Fruit fly (Drosophila melanogaster) whole organism, embryonic: ENCODE results near the gene tay.
A peak's percentile ranks its signal among the peaks of the same experiment; 100 is the strongest.

Source experiments
- Ada2b ChIP-seq: fragments of 200-800 bp; sonication (Bioruptor generic); IDR thresholded peaks from 2 replicates; pipeline ENCODE4 v1.3.6; 2022; ENCODE audit warnings: missing biosample characterization, missing genetic modification characterization
- C15 ChIP-seq: fragments of 200-800 bp; sonication (Bioruptor generic); IDR thresholded peaks from 3 replicates; pipeline ENCODE4 v1.3.6; 2022; ENCODE audit warnings: missing biosample characterization, missing genetic modification characterization
- CG10565 ChIP-seq: fragments of 200-800 bp; sonication (Bioruptor generic); optimal IDR thresholded peaks from 3 replicates; lab custom pipeline; 2016; ENCODE audit warnings: missing biosample characterization, mild to moderate bottlenecking, missing genetic modification characterization
- CG15601 ChIP-seq: fragments of 200-800 bp; sonication (Bioruptor generic); optimal IDR thresholded peaks from 3 replicates; lab custom pipeline; 2019; ENCODE audit warnings: missing biosample characterization, mild to moderate bottlenecking, missing genetic modification characterization, moderate library complexity
- CG16815 ChIP-seq: fragments of 200-800 bp; sonication (Bioruptor generic); optimal IDR thresholded peaks from 3 replicates; lab custom pipeline; 2017; ENCODE audit warnings: missing biosample characterization, mild to moderate bottlenecking, missing genetic modification characterization
- CG17186 ChIP-seq: fragments of 200-800 bp; sonication (Bioruptor generic); optimal IDR thresholded peaks from 3 replicates; lab custom pipeline; 2017; ENCODE audit warnings: missing biosample characterization, missing genetic modification reagents, missing genetic modification characterization
- CG17802 ChIP-seq: fragments of 200-800 bp; sonication (Bioruptor generic); optimal IDR thresholded peaks from 2 replicates; lab custom pipeline; 2018; ENCODE audit warnings: missing biosample characterization, mild to moderate bottlenecking, missing genetic modification characterization, moderate library complexity
- CG1792 ChIP-seq: fragments of 200-800 bp; sonication (Bioruptor generic); optimal IDR thresholded peaks from 2 replicates; lab custom pipeline; 2016; ENCODE audit warnings: missing biosample characterization, missing genetic modification characterization
- CG3065 ChIP-seq: fragments of 200-800 bp; sonication (Bioruptor generic); optimal IDR thresholded peaks from 2 replicates; lab custom pipeline; 2016; ENCODE audit warnings: missing biosample characterization, missing genetic modification characterization
- CG32532 ChIP-seq: fragments of 200-800 bp; sonication (Bioruptor generic); IDR thresholded peaks from 2 replicates; pipeline ENCODE4 v1.3.6; 2022; ENCODE audit warnings: missing biosample characterization, missing genetic modification characterization
- CG33557 ChIP-seq: fragments of 200-800 bp; sonication (Bioruptor generic); optimal IDR thresholded peaks from 2 replicates; lab custom pipeline; 2019; ENCODE audit warnings: missing biosample characterization, mild to moderate bottlenecking, missing genetic modification characterization, moderate library complexity
- CG34224 ChIP-seq: fragments of 200-800 bp; sonication (Bioruptor generic); IDR thresholded peaks from 3 replicates; pipeline ENCODE4 v1.3.6; 2022; ENCODE audit warnings: missing biosample characterization, missing genetic modification characterization; ENCODE audit not compliant: partially characterized antibody
- CG34422 ChIP-seq: fragments of 200-800 bp; sonication (Bioruptor generic); IDR thresholded peaks from 3 replicates; pipeline ENCODE4 v1.3.6; 2022; ENCODE audit warnings: missing biosample characterization, missing genetic modification characterization
- CG42726 ChIP-seq: fragments of 200-800 bp; sonication (Bioruptor generic); IDR thresholded peaks from 2 replicates; pipeline ENCODE4 v1.3.6; 2022; ENCODE audit warnings: missing biosample characterization, missing genetic modification characterization; ENCODE audit not compliant: partially characterized antibody
- CG4820 ChIP-seq: fragments of 200-800 bp; sonication (Bioruptor generic); optimal IDR thresholded peaks from 3 replicates; lab custom pipeline; 2016; ENCODE audit warnings: missing biosample characterization, missing genetic modification characterization
- CG8388 ChIP-seq: fragments of 200-800 bp; sonication (Bioruptor generic); optimal IDR thresholded peaks from 2 replicates; lab custom pipeline; 2019; ENCODE audit warnings: missing biosample characterization, mild to moderate bottlenecking, missing genetic modification characterization, moderate library complexity
- CG9932 ChIP-seq: fragments of 200-800 bp; sonication (Bioruptor generic); IDR thresholded peaks from 2 replicates; pipeline ENCODE4 v1.3.6; 2022; ENCODE audit warnings: missing biosample characterization, missing genetic modification characterization
- Chrac-16 ChIP-seq: fragments of 200-800 bp; sonication (Bioruptor generic); optimal IDR thresholded peaks from 3 replicates; lab custom pipeline; 2016; ENCODE audit warnings: missing biosample characterization, missing genetic modification characterization
- CoRest ChIP-seq: fragments of 200-800 bp; sonication (Bioruptor generic); optimal IDR thresholded peaks from 3 replicates; lab custom pipeline; 2018; ENCODE audit warnings: missing biosample characterization, mild to moderate bottlenecking, missing genetic modification characterization, moderate library complexity
- Ets65A ChIP-seq: fragments of 200-800 bp; sonication (Bioruptor generic); peaks from one replicate; lab custom pipeline; 2016; ENCODE audit warnings: missing biosample characterization, missing genetic modification characterization
- H15 ChIP-seq: fragments of 200-800 bp; sonication (Bioruptor generic); IDR thresholded peaks from 3 replicates; pipeline ENCODE4 v1.3.6; 2022; ENCODE audit warnings: missing biosample characterization, missing genetic modification characterization
- H2.0 ChIP-seq: fragments of 200-800 bp; sonication (Bioruptor generic); IDR thresholded peaks from 2 replicates; pipeline ENCODE4 v1.3.6; 2022; ENCODE audit warnings: missing biosample characterization, missing genetic modification characterization
- HmgZ ChIP-seq: fragments of 200-800 bp; sonication (Bioruptor generic); optimal IDR thresholded peaks from 2 replicates; lab custom pipeline; 2018; ENCODE audit warnings: missing biosample characterization, mild to moderate bottlenecking, missing genetic modification characterization
- Hr39 ChIP-seq: fragments of >200 bp; optimal IDR thresholded peaks from 2 replicates; lab custom pipeline; 2017
- Pdp1 ChIP-seq, 2 experiments: fragments of 200-800 bp; sonication (Bioruptor generic); optimal IDR thresholded peaks; 3 replicates each; lab custom pipeline; 2016; ENCODE audit warnings: missing biosample characterization in 2 of 2, missing genetic modification characterization in 2 of 2, mild to moderate bottlenecking in 1 of 2, moderate library complexity in 1 of 2
- Tbp ChIP-seq: fragments of >200 bp; optimal IDR thresholded peaks from 2 replicates; lab custom pipeline; 2018; ENCODE audit warnings: missing biosample characterization, missing genetic modification characterization
- Trl ChIP-seq, 3 experiments: fragments of >200 bp in 2 of 3; fragments of 200-800 bp in 1 of 3; sonication (Bioruptor generic) in 1 of 3; optimal IDR thresholded peaks; 2 replicates in 1 of 3; 3 replicates in 2 of 3; lab custom pipeline; 2016 to 2017; ENCODE audit warnings: missing biosample characterization in 1 of 3, missing genetic modification characterization in 1 of 3
- amos ChIP-seq: fragments of 200-800 bp; sonication (Bioruptor generic); IDR thresholded peaks from 2 replicates; pipeline ENCODE4 v1.3.6; 2022; ENCODE audit warnings: missing biosample characterization, missing genetic modification characterization; ENCODE audit not compliant: partially characterized antibody
- bcd ChIP-seq: fragments of 200-800 bp; sonication (Bioruptor generic); optimal IDR thresholded peaks from 2 replicates; lab custom pipeline; 2017; ENCODE audit warnings: missing biosample characterization, mild to moderate bottlenecking, missing genetic modification characterization
- dan ChIP-seq: fragments of 200-800 bp; sonication (Bioruptor generic); IDR thresholded peaks from 2 replicates; pipeline ENCODE4 v1.3.6; 2022; ENCODE audit warnings: missing biosample characterization, missing genetic modification characterization
- danr ChIP-seq: fragments of 200-800 bp; sonication (Bioruptor generic); IDR thresholded peaks from 2 replicates; pipeline ENCODE4 v1.3.6; 2022; ENCODE audit warnings: missing biosample characterization, missing genetic modification characterization
- dati ChIP-seq: fragments of 200-800 bp; sonication (Bioruptor generic); IDR thresholded peaks from 2 replicates; pipeline ENCODE4 v1.3.6; 2022; ENCODE audit warnings: missing biosample characterization, missing genetic modification characterization
- ems ChIP-seq: fragments of 200-800 bp; sonication (Bioruptor generic); optimal IDR thresholded peaks from 3 replicates; lab custom pipeline; 2016; ENCODE audit warnings: missing biosample characterization, missing genetic modification characterization
- ftz-f1 ChIP-seq: fragments of 200-800 bp; sonication (Bioruptor generic); optimal IDR thresholded peaks from 2 replicates; lab custom pipeline; 2016; ENCODE audit warnings: missing biosample characterization, missing genetic modification characterization
- grn ChIP-seq: fragments of 200-800 bp; sonication (Bioruptor generic); optimal IDR thresholded peaks from 3 replicates; lab custom pipeline; 2017; ENCODE audit warnings: missing biosample characterization, missing genetic modification characterization
- ham ChIP-seq: fragments of 200-800 bp; sonication (Bioruptor generic); IDR thresholded peaks from 2 replicates; pipeline ENCODE4 v1.3.6; 2022; ENCODE audit warnings: missing biosample characterization, missing genetic modification characterization
- hbn ChIP-seq: fragments of 200-800 bp; sonication (Bioruptor generic); IDR thresholded peaks from 2 replicates; pipeline ENCODE4 v1.3.6; 2022; ENCODE audit warnings: missing biosample characterization, missing genetic modification characterization; ENCODE audit not compliant: partially characterized antibody
- lmd ChIP-seq: fragments of 200-800 bp; sonication (Bioruptor generic); IDR thresholded peaks from 2 replicates; pipeline ENCODE4 v1.3.6; 2022; ENCODE audit warnings: missing biosample characterization, missing genetic modification characterization
- nerfin-2 ChIP-seq: fragments of 200-800 bp; sonication (Bioruptor generic); IDR thresholded peaks from 2 replicates; pipeline ENCODE4 v1.3.6; 2022; ENCODE audit warnings: missing biosample characterization, missing genetic modification characterization; ENCODE audit not compliant: partially characterized antibody
- nom ChIP-seq: fragments of 200-800 bp; sonication (Bioruptor generic); optimal IDR thresholded peaks from 2 replicates; lab custom pipeline; 2017; ENCODE audit warnings: missing biosample characterization, missing genetic modification characterization, mild to moderate bottlenecking, moderate library complexity, missing genetic modification reagents
- onecut ChIP-seq: fragments of 200-800 bp; sonication (Bioruptor generic); IDR thresholded peaks from 2 replicates; pipeline ENCODE4 v1.3.6; 2022; ENCODE audit warnings: missing biosample characterization, missing genetic modification characterization
- pho ChIP-seq: fragments of 200-800 bp; sonication (Bioruptor generic); optimal IDR thresholded peaks from 2 replicates; lab custom pipeline; 2016; ENCODE audit warnings: missing biosample characterization, missing genetic modification characterization
- sd ChIP-seq: fragments of 200-800 bp; sonication (Bioruptor generic); optimal IDR thresholded peaks from 3 replicates; lab custom pipeline; 2018; ENCODE audit warnings: missing biosample characterization, mild to moderate bottlenecking, missing genetic modification characterization, moderate library complexity
- seq ChIP-seq: fragments of 200-800 bp; sonication (Bioruptor generic); IDR thresholded peaks from 2 replicates; pipeline ENCODE4 v1.3.6; 2022; ENCODE audit warnings: missing biosample characterization, missing genetic modification characterization
- sna ChIP-seq: fragments of 200-800 bp; sonication (Bioruptor generic); IDR thresholded peaks from 2 replicates; pipeline ENCODE4 v1.3.6; 2022; ENCODE audit warnings: missing biosample characterization, missing genetic modification characterization; ENCODE audit not compliant: partially characterized antibody
- stc ChIP-seq: fragments of 200-800 bp; sonication (Bioruptor generic); IDR thresholded peaks from 2 replicates; pipeline ENCODE4 v1.3.6; 2022; ENCODE audit warnings: missing biosample characterization, missing genetic modification characterization
- toy ChIP-seq: fragments of 200-800 bp; sonication (Bioruptor generic); IDR thresholded peaks from 2 replicates; pipeline ENCODE4 v1.3.6; 2022; ENCODE audit warnings: missing biosample characterization, missing genetic modification characterization

Gene tay

DNA sequence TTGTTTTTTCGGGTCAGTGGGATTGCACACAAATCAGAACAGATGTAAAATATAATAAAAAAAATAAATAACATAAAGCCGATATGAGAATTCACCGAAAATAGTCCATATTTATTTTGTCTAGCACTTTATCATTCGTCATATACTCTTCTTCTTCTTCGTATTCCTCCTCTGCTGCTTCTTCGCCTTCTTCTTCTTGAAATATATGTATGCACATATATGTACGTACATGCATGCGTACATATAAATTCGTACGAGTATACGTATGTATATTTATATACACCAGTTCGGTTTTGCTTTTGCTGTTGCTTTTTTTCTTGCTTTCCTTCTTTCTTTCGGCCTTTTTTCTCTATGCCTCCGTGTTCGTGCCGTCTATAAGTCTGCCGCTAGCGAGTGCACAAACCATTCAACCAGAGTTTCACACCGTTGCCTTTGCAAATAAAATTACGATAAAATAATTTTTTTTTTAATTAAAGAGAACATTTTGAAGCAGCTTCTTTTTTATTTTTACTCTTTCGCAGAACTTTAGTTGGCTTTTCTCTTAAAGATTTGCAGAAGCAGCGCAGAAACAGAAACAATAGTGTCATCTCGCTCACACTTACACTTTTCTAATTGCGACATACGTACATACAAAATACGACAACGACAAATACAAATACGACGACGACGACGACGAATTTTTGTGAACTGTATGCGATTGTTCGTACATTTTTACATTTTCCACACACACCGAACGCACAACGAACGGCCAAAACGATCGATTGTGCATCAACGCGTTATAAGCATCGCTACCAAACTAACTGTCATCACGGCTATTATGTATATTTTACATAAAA lies 482 bp downstream of the tay start (continued):
- TF ChIP-seq CG16815, result no peak
- TF ChIP-seq dati (GFP tag; lab: Robert Waterston, UW), result no peak
- TF ChIP-seq nom (GFP tag; lab: Kevin White, UChicago), result peak; percentile 98
- TF ChIP-seq H15, result no peak
- TF ChIP-seq CG17186 (GFP tag; lab: Kevin White, UChicago), result no peak
- TF ChIP-seq CG17802 (tag; lab: Kevin White, UChicago), result no peak
- TF ChIP-seq danr (GFP tag; lab: Robert Waterston, UW), result no peak
- no peak for TF ChIP-seq pho (GFP tag; lab: Kevin White, UChicago)
- no peak for TF ChIP-seq ftz-f1 (GFP tag; lab: Kevin White, UChicago)
- TF ChIP-seq hbn (GFP tag; lab: Robert Waterston, UW), result no peak
- TF ChIP-seq CG15601 (tag; lab: Kevin White, UChicago), result no peak
- TF ChIP-seq grn, result no peak
- no peak for TF ChIP-seq CG1792
- no peak for TF ChIP-seq toy
- TF ChIP-seq Ada2b (GFP tag; lab: Robert Waterston, UW), result no peak
- no peak for TF ChIP-seq Tbp (GFP tag; lab: Kevin White, UChicago)
- TF ChIP-seq nerfin-2, result no peak
- TF ChIP-seq CG10565 (GFP tag; lab: Kevin White, UChicago), result no peak
- no peak for TF ChIP-seq sd
- TF ChIP-seq C15, result no peak
- TF ChIP-seq CG9932 (GFP tag; lab: Robert Waterston, UW), result no peak
- no peak for TF ChIP-seq stc
- peak; percentile 82 for TF ChIP-seq Ets65A
- no peak for TF ChIP-seq CG32532 (GFP tag; lab: Robert Waterston, UW)
- no peak for TF ChIP-seq Hr39 (lab: Kevin White, UChicago)
- peak; percentile 30 for TF ChIP-seq CG33557 (GFP tag; lab: Kevin White, UChicago)
- TF ChIP-seq Chrac-16 (GFP tag; lab: Kevin White, UChicago), result no peak
- TF ChIP-seq onecut (GFP tag; lab: Robert Waterston, UW), result 0 out of 2 replicates have a peak, but pooled peaks have one; percentile 4
- no peak for TF ChIP-seq lmd (GFP tag; lab: Robert Waterston, UW)
- peak; percentile 50 for TF ChIP-seq HmgZ (tag; lab: Kevin White, UChicago)
- no peak for TF ChIP-seq dan (GFP tag; lab: Robert Waterston, UW)
- TF ChIP-seq CoRest (tag; lab: Kevin White, UChicago), result no peak
- no peak for TF ChIP-seq CG3065 (GFP tag; lab: Kevin White, UChicago)
- no peak for TF ChIP-seq H2.0 (GFP tag; lab: Robert Waterston, UW)
- TF ChIP-seq bcd (GFP tag; lab: Kevin White, UChicago), result no peak
- peak; percentile 58; the same call in 1 of the 2 replicates for TF ChIP-seq amos
- no peak for TF ChIP-seq sna
- peak; percentile 39; the same call in 1 of the 3 replicates for TF ChIP-seq CG34422 (GFP tag; lab: Robert Waterston, UW)
- no peak for TF ChIP-seq ems (GFP tag; lab: Kevin White, UChicago)
- TF ChIP-seq CG4820 (GFP tag; lab: Kevin White, UChicago), result no peak
- peak in 1 of 2 experiments; percentile 73 for TF ChIP-seq Trl (optimal IDR thresholded peaks at IDR 0.05; lab: Kevin White, UChicago)
- TF ChIP-seq Trl (GFP tag; optimal IDR thresholded peaks at IDR 0.05; lab: Kevin White, UChicago), result no peak
- TF ChIP-seq CG42726 (GFP tag; lab: Robert Waterston, UW), result no peak
- TF ChIP-seq seq (GFP tag; lab: Robert Waterston, UW), result no peak
- no peak for TF ChIP-seq CG8388 (GFP tag; lab: Kevin White, UChicago)
- TF ChIP-seq CG34224 (GFP tag; lab: Robert Waterston, UW), result no peak; the same call in 2 of the 3 replicates
- no peak for TF ChIP-seq Pdp1 (GFP tag; optimal IDR thresholded peaks at IDR 0.05; lab: Kevin White, UChicago)
- no peak for TF ChIP-seq ham
